Fruit fly (Drosophila melanogaster): ENCODE data around the gene Mi-2.

Mi-2 gene

DNA sequence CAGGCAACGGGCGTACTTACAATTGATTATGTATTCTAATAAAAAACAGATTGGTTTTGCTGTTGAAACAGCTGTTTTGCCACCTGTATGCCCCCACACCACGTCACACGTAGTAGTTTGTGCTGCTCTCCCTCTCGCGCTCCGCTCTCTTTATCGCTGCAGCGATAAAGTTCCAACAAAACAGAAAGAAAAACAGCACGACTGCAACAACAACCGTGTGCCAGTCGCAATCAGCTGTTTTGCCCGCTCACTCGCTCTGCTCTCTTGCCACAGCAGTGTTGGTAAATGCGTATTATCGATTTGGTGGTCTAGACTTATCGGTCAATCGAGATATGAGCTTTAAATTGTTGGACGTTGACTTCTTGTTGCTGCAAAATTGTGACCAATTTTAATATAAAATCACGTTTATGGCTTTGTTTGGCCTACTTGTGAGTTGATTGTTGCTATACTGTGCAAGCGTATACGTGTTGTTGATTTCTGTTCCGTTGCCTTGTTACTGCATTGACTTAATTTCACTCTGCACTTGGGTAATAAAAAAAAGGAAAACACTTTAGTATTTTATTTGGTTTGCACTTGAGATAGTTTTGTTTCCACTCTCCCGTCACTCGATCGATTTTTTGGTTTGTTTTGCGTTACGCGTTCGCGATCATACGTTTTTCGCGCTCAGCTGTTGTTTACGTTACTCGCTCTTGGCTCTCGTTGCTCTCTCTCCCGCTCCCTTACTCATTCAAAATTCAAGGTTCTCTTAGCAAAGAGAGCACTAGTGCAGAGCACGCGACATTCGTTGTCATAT, 12.9 kb downstream of the Mi-2 start (continued):
- TF ChIP-seq bsh (GFP tag; optimal IDR thresholded peaks at IDR 0.05) (peak; percentile 20 to 57), Scr (GFP tag; IDR thresholded peaks at IDR 0.05; ENCODE audit: partially characterized antibody) (0 out of 2 replicates have a peak, but pooled peaks have one; percentile 15), chif (GFP tag; optimal IDR thresholded peaks at IDR 0.05) (peak in 1 of 2 experiments; percentile 6), Six4 (GFP tag; optimal IDR thresholded peaks at IDR 0.05) (peak; percentile 13), CG7786 (GFP tag; optimal IDR thresholded peaks at IDR 0.05) (peak; percentile 21), shn (GFP tag; optimal IDR thresholded peaks at IDR 0.05) (peak; percentile 41), pho (GFP tag; optimal IDR thresholded peaks at IDR 0.05) (peak; percentile 24), CG10267 (tag; optimal IDR thresholded peaks at IDR 0.05) (peak; percentile 87), CG3995 (GFP tag; optimal IDR thresholded peaks at IDR 0.05) (peak; percentile 75), Sin3A (optimal IDR thresholded peaks at IDR 0.05) (peak; percentile 27), CG17385 (GFP tag; optimal IDR thresholded peaks at IDR 0.05) (peak; percentile 26), ATbp (GFP tag; optimal IDR thresholded peaks at IDR 0.05) (peak; percentile 34), CG4328 (GFP tag; optimal IDR thresholded peaks at IDR 0.05) (peak; percentile 11), bbx (GFP tag; IDR thresholded peaks at IDR 0.05; ENCODE audit: partially characterized antibody) (no peak), CG30020 (tag; optimal IDR thresholded peaks at IDR 0.05) (no peak), Meics (GFP tag; optimal IDR thresholded peaks at IDR 0.05) (peak; percentile 5), ind (GFP tag; optimal IDR thresholded peaks at IDR 0.05) (no peak), ato (GFP tag; IDR thresholded peaks at IDR 0.05; ENCODE audit: partially characterized antibody) (no peak), so (GFP tag; IDR thresholded peaks at IDR 0.05) (0 out of 3 replicates have a peak, but pooled peaks have one; percentile 9), BtbVII (GFP tag; optimal IDR thresholded peaks at IDR 0.05) (peak; percentile 10), rib (GFP tag; IDR thresholded peaks at IDR 0.05) (no peak), tx (GFP tag; optimal IDR thresholded peaks at IDR 0.05) (peak; percentile 3), CG12104 (GFP tag; optimal IDR thresholded peaks at IDR 0.05) (peak; percentile 20), Optix (GFP tag; IDR thresholded peaks at IDR 0.05) (no peak), Sox100B (GFP tag; optimal IDR thresholded peaks at IDR 0.05) (no peak), Mad (GFP tag; optimal IDR thresholded peaks at IDR 0.05) (no peak), CG4854 (GFP tag; optimal IDR thresholded peaks at IDR 0.05) (no peak), Sry-δ (GFP tag; optimal IDR thresholded peaks at IDR 0.05) (peak; percentile 17), CG4707 (GFP tag; optimal IDR thresholded peaks at IDR 0.05) (peak; percentile 19), Ssrp (tag; optimal IDR thresholded peaks at IDR 0.05) (peak; percentile 27), Spps (tag; optimal IDR thresholded peaks at IDR 0.05) (no peak), danr (GFP tag; IDR thresholded peaks at IDR 0.05) (no peak), gsb-n (tag; optimal IDR thresholded peaks at IDR 0.05) (no peak), sens (GFP tag) (peak; percentile 85), pum (GFP tag; optimal IDR thresholded peaks at IDR 0.05) (peak; percentile 14), Poxn (GFP tag; IDR thresholded peaks at IDR 0.05) (no peak), tll (GFP tag; optimal IDR thresholded peaks at IDR 0.05) (no peak), yki (optimal IDR thresholded peaks at IDR 0.05) (peak; percentile 77), CG18764 (GFP tag; optimal IDR thresholded peaks at IDR 0.05) (no peak), Bteb2 (GFP tag; optimal IDR thresholded peaks at IDR 0.05) (peak; percentile 46), CG13775 (GFP tag; optimal IDR thresholded peaks at IDR 0.05) (no peak), z (GFP tag; IDR thresholded peaks at IDR 0.05) (0 out of 3 replicates have a peak, but pooled peaks have one; percentile 6), corto (GFP tag; optimal IDR thresholded peaks at IDR 0.05) (no peak), D (optimal IDR thresholded peaks at IDR 0.05) (peak; percentile 24), D (GFP tag; optimal IDR thresholded peaks at IDR 0.05) (no peak), tup (GFP tag; optimal IDR thresholded peaks at IDR 0.05) (no peak), CG2120 (GFP tag; optimal IDR thresholded peaks at IDR 0.05) (peak; percentile 36), CG1832 (GFP tag; optimal IDR thresholded peaks at IDR 0.05) (no peak), Hand (GFP tag; optimal IDR thresholded peaks at IDR 0.05) (peak; percentile 35), dmrt11E (tag; optimal IDR thresholded peaks at IDR 0.05) (no peak)

All from whole organism, embryonic.